Worm (Caenorhabditis elegans) whole organism, young adult: ENCODE results near the gene F40D4.17.
"Not testable (repeated sequence)": the region's sequence is repeated elsewhere in the genome, so short reads cannot be mapped to it uniquely, and the experiment has no call there.

Experiments used
- B0019.2 ChIP-seq: fragments of 200-800 bp; sonication (Bioruptor generic); conservative IDR thresholded peaks from 2 replicates; pipeline ENCODE4 v1.3.6; 2022; ENCODE audit warnings: missing genetic modification reagents, missing genetic modification characterization, missing compliant biosample characterization
- B0261.1 ChIP-seq: sonication (generic microtip); optimal IDR thresholded peaks from 2 replicates; lab custom pipeline; 2016; ENCODE audit warnings: mild to moderate bottlenecking, missing genetic modification characterization, moderate library complexity, missing compliant biosample characterization
- C06A6.2 ChIP-seq: fragments of 200-800 bp; sonication (Bioruptor generic); conservative IDR thresholded peaks from 2 replicates; pipeline ENCODE4 v1.3.6; 2022; ENCODE audit warnings: missing genetic modification characterization, missing compliant biosample characterization
- C17E4.6 ChIP-seq: fragments of 200-800 bp; sonication (Bioruptor generic); IDR thresholded peaks from 2 replicates; pipeline ENCODE4 v1.3.6; 2022; ENCODE audit warnings: missing genetic modification reagents, missing genetic modification characterization, missing compliant biosample characterization
- D2030.7 ChIP-seq: fragments of 200-800 bp; sonication (Bioruptor generic); IDR thresholded peaks from 2 replicates; pipeline ENCODE4 v1.3.6; 2022; ENCODE audit warnings: missing genetic modification reagents, missing genetic modification characterization, missing compliant biosample characterization
- F23B12.7 ChIP-seq: sonication (generic microtip); optimal IDR thresholded peaks from 2 replicates; lab custom pipeline; 2017; ENCODE audit warnings: missing genetic modification characterization, mild to moderate bottlenecking, missing compliant biosample characterization, antibody characterized with exemption, moderate library complexity; ENCODE audit not compliant: insufficient read depth
- F57A8.1 ChIP-seq: fragments of 200-800 bp; sonication (Bioruptor generic); optimal IDR thresholded peaks from 2 replicates; lab custom pipeline; 2018; ENCODE audit warnings: mild to moderate bottlenecking, missing genetic modification characterization, moderate library complexity, missing compliant biosample characterization
- K12H6.12 ChIP-seq: fragments of 200-800 bp; sonication (Bioruptor generic); optimal IDR thresholded peaks from 2 replicates; lab custom pipeline; 2018; ENCODE audit warnings: mild to moderate bottlenecking, missing genetic modification characterization, missing compliant biosample characterization
- Y53F4B.3 ChIP-seq: fragments of 200-800 bp; sonication (Bioruptor generic); IDR thresholded peaks from 2 replicates; pipeline ENCODE4 v1.3.6; 2022; ENCODE audit warnings: missing genetic modification reagents, missing genetic modification characterization, missing compliant biosample characterization
- Y56A3A.18 ChIP-seq: fragments of 200-800 bp; sonication (Bioruptor generic); IDR thresholded peaks from 2 replicates; pipeline ENCODE4 v1.3.6; 2022; ENCODE audit warnings: missing genetic modification reagents, missing genetic modification characterization, missing compliant biosample characterization
- akir-1 ChIP-seq: fragments of 200-800 bp; sonication (Bioruptor generic); optimal IDR thresholded peaks from 2 replicates; lab custom pipeline; 2018; ENCODE audit warnings: mild to moderate bottlenecking, missing genetic modification characterization, moderate library complexity, missing compliant biosample characterization
- aptf-2 ChIP-seq: fragments of 200-800 bp; sonication (Bioruptor generic); conservative IDR thresholded peaks from 2 replicates; pipeline ENCODE4 v1.3.6; 2022; ENCODE audit warnings: missing genetic modification reagents, missing genetic modification characterization, missing compliant biosample characterization
- aptf-3 ChIP-seq: fragments of 200-800 bp; sonication (Bioruptor generic); IDR thresholded peaks from 2 replicates; pipeline ENCODE4 v1.3.6; 2022; ENCODE audit warnings: missing genetic modification characterization, missing compliant biosample characterization
- cebp-1 ChIP-seq, 2 experiments: fragments of 200-800 bp in 1 of 2; sonication (Bioruptor generic) in 1 of 2; sonication (generic microtip) in 1 of 2; IDR thresholded peaks in 1 of 2; optimal IDR thresholded peaks in 1 of 2; 2 replicates each; pipeline versions ENCODE4 v1.3.6 to Lab custom; 2017 to 2022; ENCODE audit warnings: missing compliant biosample characterization in 2 of 2, missing genetic modification characterization in 2 of 2, mild to moderate bottlenecking in 1 of 2, missing genetic modification reagents in 1 of 2, moderate library complexity in 1 of 2
- cebp-2 ChIP-seq: fragments of 200-800 bp; sonication (Bioruptor generic); IDR thresholded peaks from 2 replicates; pipeline ENCODE4 v1.3.6; 2022; ENCODE audit warnings: missing genetic modification characterization, missing compliant biosample characterization
- die-1 ChIP-seq: sonication (generic microtip); optimal IDR thresholded peaks from 2 replicates; lab custom pipeline; 2016; ENCODE audit warnings: missing genotype, mild to moderate bottlenecking, missing genetic modification characterization, missing compliant biosample characterization
- dpl-1 ChIP-seq: fragments of 150-350 bp; optimal IDR thresholded peaks from 2 replicates; lab custom pipeline; 2014; ENCODE audit warnings: missing biosample characterization, missing genetic modification reagents, missing genetic modification characterization
- efl-1 ChIP-seq: fragments of 150-350 bp; optimal IDR thresholded peaks from 2 replicates; lab custom pipeline; 2014; ENCODE audit warnings: missing biosample characterization, missing genetic modification reagents, missing genetic modification characterization
- ets-4 ChIP-seq: fragments of 200-800 bp; sonication (Bioruptor generic); optimal IDR thresholded peaks from 2 replicates; lab custom pipeline; 2018; ENCODE audit warnings: mild to moderate bottlenecking, missing genetic modification characterization, missing compliant biosample characterization
- him-1 ChIP-seq: sonication (generic microtip); optimal IDR thresholded peaks from 2 replicates; lab custom pipeline; 2016; ENCODE audit warnings: missing genotype, missing genetic modification reagents, missing genetic modification characterization, missing compliant biosample characterization
- hlh-12 ChIP-seq: sonication (generic microtip); optimal IDR thresholded peaks from 2 replicates; lab custom pipeline; 2016; ENCODE audit warnings: missing genetic modification characterization, missing compliant biosample characterization
- hrde-1 ChIP-seq: sonication (generic microtip); optimal IDR thresholded peaks from 2 replicates; lab custom pipeline; 2016; ENCODE audit warnings: missing genetic modification characterization, mild to moderate bottlenecking, missing compliant biosample characterization, moderate library complexity, missing genotype, missing genetic modification reagents, borderline replicate concordance
- let-607 ChIP-seq, 2 experiments: fragments of 200-800 bp in 1 of 2; sonication (Bioruptor generic) in 1 of 2; sonication (generic microtip) in 1 of 2; optimal IDR thresholded peaks; 2 replicates each; lab custom pipeline; 2016 to 2018; ENCODE audit warnings: mild to moderate bottlenecking in 2 of 2, missing compliant biosample characterization in 2 of 2, missing genetic modification characterization in 2 of 2, moderate library complexity in 2 of 2, missing genotype in 1 of 2
- lin-54 ChIP-seq: fragments of 200-800 bp; sonication (Bioruptor generic); optimal IDR thresholded peaks from 2 replicates; lab custom pipeline; 2018; ENCODE audit warnings: mild to moderate bottlenecking, missing genetic modification characterization, missing compliant biosample characterization
- lsy-27 ChIP-seq: sonication (generic microtip); optimal IDR thresholded peaks from 2 replicates; lab custom pipeline; 2017; ENCODE audit warnings: missing genetic modification characterization, mild to moderate bottlenecking, missing compliant biosample characterization, antibody characterized with exemption, missing genotype, borderline replicate concordance; ENCODE audit not compliant: insufficient read depth
- madf-10 ChIP-seq: sonication (generic microtip); optimal IDR thresholded peaks from 2 replicates; lab custom pipeline; 2016; ENCODE audit warnings: mild to moderate bottlenecking, missing genetic modification characterization, missing compliant biosample characterization
- madf-3 ChIP-seq: fragments of 200-800 bp; sonication (Bioruptor generic); IDR thresholded peaks from 2 replicates; pipeline ENCODE4 v1.3.6; 2022; ENCODE audit warnings: missing genetic modification reagents, missing genetic modification characterization, missing compliant biosample characterization
- madf-6 ChIP-seq: fragments of 200-800 bp; sonication (Bioruptor generic); IDR thresholded peaks from 2 replicates; pipeline ENCODE4 v1.3.6; 2022; ENCODE audit warnings: missing genetic modification reagents, missing genetic modification characterization, missing compliant biosample characterization
- mcd-1 ChIP-seq: fragments of 200-800 bp; sonication (Bioruptor generic); IDR thresholded peaks from 2 replicates; pipeline ENCODE4 v1.3.6; 2022; ENCODE audit warnings: missing genetic modification reagents, missing genetic modification characterization, missing compliant biosample characterization
- mxl-1 ChIP-seq: sonication (generic microtip); optimal IDR thresholded peaks from 2 replicates; lab custom pipeline; 2016; ENCODE audit warnings: missing genetic modification characterization, missing compliant biosample characterization
- rec-8 ChIP-seq, 2 experiments: sonication (generic microtip); optimal IDR thresholded peaks; 2 replicates each; lab custom pipeline; 2016; ENCODE audit warnings: mild to moderate bottlenecking in 2 of 2, missing genetic modification characterization in 2 of 2, missing genetic modification reagents in 2 of 2, missing genotype in 2 of 2, missing biosample characterization in 1 of 2, missing compliant biosample characterization in 1 of 2, moderate library complexity in 1 of 2
- snpc-4 ChIP-seq, 5 experiments: fragments of 150-350 bp in 1 of 5; sonication (generic microtip) in 4 of 5; optimal IDR thresholded peaks; 2 replicates each; lab custom pipeline; 2014 to 2018; ENCODE audit warnings: missing genetic modification characterization in 5 of 5, missing biosample characterization in 3 of 5, antibody characterized with exemption in 2 of 5, mild to moderate bottlenecking in 2 of 5, missing compliant biosample characterization in 2 of 5, missing genotype in 2 of 5, moderate library complexity in 2 of 5, missing genetic modification reagents in 1 of 5
- tbp1 ChIP-seq: fragments of 200-800 bp; sonication (Bioruptor generic); optimal IDR thresholded peaks from 2 replicates; lab custom pipeline; 2018; ENCODE audit warnings: mild to moderate bottlenecking, missing genetic modification characterization, missing compliant biosample characterization
- zfh-2 ChIP-seq: fragments of 200-800 bp; sonication (Bioruptor generic); conservative IDR thresholded peaks from 2 replicates; pipeline ENCODE4 v1.3.6; 2022; ENCODE audit warnings: missing genetic modification reagents, missing genetic modification characterization, missing compliant biosample characterization
- ztf-3 ChIP-seq: fragments of 200-800 bp; sonication (Bioruptor generic); optimal IDR thresholded peaks from 2 replicates; lab custom pipeline; 2018; ENCODE audit warnings: mild to moderate bottlenecking, missing genetic modification characterization, missing compliant biosample characterization
- ztf-6 ChIP-seq: fragments of 200-800 bp; sonication (Bioruptor generic); IDR thresholded peaks from 2 replicates; pipeline ENCODE4 v1.3.6; 2022; ENCODE audit warnings: missing genetic modification reagents, missing genetic modification characterization, missing compliant biosample characterization

F40D4.17 gene

ce11 chrV:17154944-17155343 is 290 bp downstream of the F40D4.17 start:
- TF ChIP-seq aptf-2 (GFP tag; lab: Robert Waterston, UW) (no peak), D2030.7 (no peak), B0019.2 (no peak), akir-1 (GFP tag; lab: Kevin White, UChicago) (no peak), him-1 (no peak), efl-1 (no peak), madf-3 (GFP tag; lab: Robert Waterston, UW) (no peak), zfh-2 (GFP tag; lab: Robert Waterston, UW) (no peak), ztf-3 (no peak), rec-8 (tag; optimal IDR thresholded peaks at IDR 0.05; lab: Kevin White, UChicago) (no peak), C06A6.2 (GFP tag; lab: Robert Waterston, UW) (no peak), F57A8.1 (GFP tag; lab: Kevin White, UChicago) (no peak), madf-6 (GFP tag; lab: Robert Waterston, UW) (no peak), aptf-3 (no peak), lin-54 (no peak), die-1 (tag; lab: Kevin White, UChicago) (no peak), cebp-1 (GFP tag; IDR thresholded peaks at IDR 0.05; lab: Robert Waterston, UW) (no peak), cebp-1 (tag; optimal IDR thresholded peaks at IDR 0.05; lab: Kevin White, UChicago) (no peak), mcd-1 (GFP tag; lab: Robert Waterston, UW) (no peak), ztf-6 (GFP tag; lab: Robert Waterston, UW) (no peak), dpl-1 (GFP tag; lab: Kevin White, UChicago) (no peak)
- TF ChIP-seq, all 124 proteins: peak for 0

- TF ChIP-seq zfh-2 (GFP tag; lab: Robert Waterston, UW) (peak; percentile 53), let-607 (tag; optimal IDR thresholded peaks at IDR 0.05; lab: Kevin White, UChicago) (no peak), cebp-2 (0 out of 2 replicates have a peak, but pooled peaks have one; percentile 19), Y56A3A.18 (no peak)
- TF ChIP-seq, all 124 proteins: peak for 2
These were observed 3.9 kb downstream of the F40D4.17 start for ce11 chrV:17151292-17151691.

- peak; percentile 8 for TF ChIP-seq B0261.1 (tag; lab: Kevin White, UChicago)
- peak; percentile 46 for TF ChIP-seq tbp1 (GFP tag; lab: Kevin White, UChicago)
- not testable (repeated sequence) for TF ChIP-seq snpc-4 (GFP tag; optimal IDR thresholded peaks at IDR 0.05; lab: Kevin White, UChicago)
- peak in 2 of 4 experiments; percentile 73 to 87 for TF ChIP-seq snpc-4 (tag; optimal IDR thresholded peaks at IDR 0.05; lab: Kevin White, UChicago)
- TF ChIP-seq, all 124 proteins: peak for 3; not testable (repeated sequence) for 121
These were observed 25.9 kb downstream of the F40D4.17 start for ce11 chrV:17129328-17129727.

- TF ChIP-seq hrde-1 (tag; lab: Kevin White, UChicago), result no peak
- no peak for TF ChIP-seq aptf-2 (GFP tag; lab: Robert Waterston, UW)
- no peak for TF ChIP-seq hlh-12
- TF ChIP-seq C17E4.6, result no peak
- no peak for TF ChIP-seq B0019.2
- TF ChIP-seq aptf-3, result no peak
- no peak for TF ChIP-seq ets-4 (GFP tag; lab: Kevin White, UChicago)
- TF ChIP-seq lsy-27 (tag; lab: Kevin White, UChicago), result no peak
- no peak for TF ChIP-seq Y53F4B.3 (GFP tag; lab: Robert Waterston, UW)
- no peak for TF ChIP-seq F23B12.7 (tag; lab: Kevin White, UChicago)
- no peak for TF ChIP-seq madf-10 (tag; lab: Kevin White, UChicago)
- TF ChIP-seq K12H6.12 (tag; lab: Kevin White, UChicago), result no peak
- no peak for TF ChIP-seq mxl-1 (tag; lab: Kevin White, UChicago)
These were observed 46.9 kb downstream of the F40D4.17 start, which contains the start of gene ZK218.11 for ce11 chrV:17108310-17108709. Gene ZK218.11 (minus strand): TSS chrV:17108410.
